Worm (Caenorhabditis elegans): ENCODE data around the gene Y49E10.18.

Y49E10.18 gene

ce11 chrIII:12424066-12424465, 21.8 kb downstream of the Y49E10.18 start:
- TF ChIP-seq med-1 (GFP tag; optimal IDR thresholded peaks at IDR 0.05; ENCODE audit: insufficient read depth), result no peak
- TF ChIP-seq ref-1 (GFP tag; conservative IDR thresholded peaks at IDR 0.05), result no peak
- no peak for TF ChIP-seq flt-1 (GFP tag; IDR thresholded peaks at IDR 0.05)
- no peak for TF ChIP-seq tab-1 (GFP tag; IDR thresholded peaks at IDR 0.05)

- no peak for TF ChIP-seq med-1 (GFP tag; optimal IDR thresholded peaks at IDR 0.05; ENCODE audit: insufficient read depth)
- TF ChIP-seq ref-1 (GFP tag; conservative IDR thresholded peaks at IDR 0.05), result no peak
- TF ChIP-seq klf-2 (GFP tag; conservative IDR thresholded peaks at IDR 0.05), result no peak
- no peak for TF ChIP-seq tab-1 (GFP tag; IDR thresholded peaks at IDR 0.05)
- TF ChIP-seq T22C8.4 (GFP tag; IDR thresholded peaks at IDR 0.05), result no peak
- TF ChIP-seq flt-1 (GFP tag; IDR thresholded peaks at IDR 0.05), result no peak
- TF ChIP-seq ztf-23 (GFP tag; IDR thresholded peaks at IDR 0.05), result no peak
- no peak for TF ChIP-seq ztf-29 (GFP tag; IDR thresholded peaks at IDR 0.05)
- TF ChIP-seq cog-1 (tag; optimal IDR thresholded peaks at IDR 0.05), result no peak
Measured at ce11 chrIII:12421708-12422107, 24.2 kb downstream of the Y49E10.18 start, which contains the start of gene tat-1. Gene tat-1 (minus strand): TSS chrIII:12421718.

ce11 chrIII:12420256-12420655, 25.6 kb downstream of the Y49E10.18 start:
- TF ChIP-seq tab-1 (GFP tag; IDR thresholded peaks at IDR 0.05), result no peak
- TF ChIP-seq T22C8.4 (GFP tag; IDR thresholded peaks at IDR 0.05), result no peak
- no peak for TF ChIP-seq med-1 (GFP tag; optimal IDR thresholded peaks at IDR 0.05; ENCODE audit: insufficient read depth)
- TF ChIP-seq klf-2 (GFP tag; conservative IDR thresholded peaks at IDR 0.05), result no peak
- TF ChIP-seq ztf-29 (GFP tag; IDR thresholded peaks at IDR 0.05), result no peak
- no peak for TF ChIP-seq ref-1 (GFP tag; conservative IDR thresholded peaks at IDR 0.05)
- TF ChIP-seq cog-1 (tag; optimal IDR thresholded peaks at IDR 0.05), result no peak
- TF ChIP-seq flt-1 (GFP tag; IDR thresholded peaks at IDR 0.05), result no peak
- no peak for TF ChIP-seq ztf-23 (GFP tag; IDR thresholded peaks at IDR 0.05)

ce11 chrIII:12414533-12414932, 31.4 kb downstream of the Y49E10.18 start:
- TF ChIP-seq ztf-29 (GFP tag; IDR thresholded peaks at IDR 0.05) (no peak), ztf-23 (GFP tag; IDR thresholded peaks at IDR 0.05) (0 out of 2 replicates have a peak, but pooled peaks have one; percentile 24)

ce11 chrIII:12411668-12412067, 34.2 kb downstream of the Y49E10.18 start:
- TF ChIP-seq T22C8.4 (GFP tag; IDR thresholded peaks at IDR 0.05) (peak; percentile 94), med-1 (GFP tag; optimal IDR thresholded peaks at IDR 0.05; ENCODE audit: insufficient read depth) (no peak)

ce11 chrIII:12411059-12411458, 34.8 kb downstream of the Y49E10.18 start:
- TF ChIP-seq T22C8.4 (GFP tag; IDR thresholded peaks at IDR 0.05) (peak; percentile 58; the same call in 1 of the 2 replicates), ztf-29 (GFP tag; IDR thresholded peaks at IDR 0.05) (no peak), tab-1 (GFP tag; IDR thresholded peaks at IDR 0.05) (no peak)

ce11 chrIII:12410304-12410703, 35.6 kb downstream of the Y49E10.18 start:
- no peak for TF ChIP-seq cog-1 (tag; optimal IDR thresholded peaks at IDR 0.05)
- peak; percentile 70 for TF ChIP-seq T22C8.4 (GFP tag; IDR thresholded peaks at IDR 0.05)

ce11 chrIII:12399709-12400108, 46.2 kb downstream of the Y49E10.18 start:
- TF ChIP-seq ztf-29 (GFP tag; IDR thresholded peaks at IDR 0.05) (peak; percentile 62), cog-1 (tag; optimal IDR thresholded peaks at IDR 0.05) (no peak), T22C8.4 (GFP tag; IDR thresholded peaks at IDR 0.05) (peak; percentile 29; the same call in 1 of the 2 replicates), tab-1 (GFP tag; IDR thresholded peaks at IDR 0.05) (peak; percentile 84), klf-2 (GFP tag; conservative IDR thresholded peaks at IDR 0.05) (peak; percentile 46; the same call in 1 of the 2 replicates), ref-1 (GFP tag; conservative IDR thresholded peaks at IDR 0.05) (0 out of 2 replicates have a peak, but pooled peaks have one; percentile 50), ztf-23 (GFP tag; IDR thresholded peaks at IDR 0.05) (peak; percentile 47; the same call in 1 of the 2 replicates), flt-1 (GFP tag; IDR thresholded peaks at IDR 0.05) (peak; percentile 86), med-1 (GFP tag; optimal IDR thresholded peaks at IDR 0.05; ENCODE audit: insufficient read depth) (no peak)

ce11 chrIII:12398468-12398867, 47.4 kb downstream of the Y49E10.18 start:
- no peak for TF ChIP-seq flt-1 (GFP tag; IDR thresholded peaks at IDR 0.05)
- no peak for TF ChIP-seq T22C8.4 (GFP tag; IDR thresholded peaks at IDR 0.05)
- TF ChIP-seq klf-2 (GFP tag; conservative IDR thresholded peaks at IDR 0.05), result no peak
- TF ChIP-seq ref-1 (GFP tag; conservative IDR thresholded peaks at IDR 0.05), result no peak
- TF ChIP-seq med-1 (GFP tag; optimal IDR thresholded peaks at IDR 0.05; ENCODE audit: insufficient read depth), result no peak

- peak; percentile 84 for TF ChIP-seq T22C8.4 (GFP tag; IDR thresholded peaks at IDR 0.05)
- TF ChIP-seq ztf-29 (GFP tag; IDR thresholded peaks at IDR 0.05), result no peak
Measured at ce11 chrIII:12395085-12395484, 50.8 kb downstream of the Y49E10.18 start, which contains the start of gene Y49E10.10. Gene Y49E10.10 (plus strand): TSS chrIII:12395465.
